Fruit fly (Drosophila melanogaster) whole organism, embryonic: ENCODE results near the gene CG12253.
A peak's percentile ranks its signal among the peaks of the same experiment; 100 is the strongest.

Experiments
- Adf1 ChIP-seq: fragments of 200-800 bp; sonication (Bioruptor generic); IDR thresholded peaks from 2 replicates; pipeline ENCODE4 v1.3.6; 2022; ENCODE audit warnings: missing biosample characterization, missing genetic modification characterization
- Blimp-1 ChIP-seq: fragments of 200-800 bp; sonication (Bioruptor generic); optimal IDR thresholded peaks from 3 replicates; lab custom pipeline; 2018; ENCODE audit warnings: missing biosample characterization, missing genetic modification characterization, mild to moderate bottlenecking, moderate library complexity, missing genetic modification reagents
- CG10431 ChIP-seq: fragments of 200-800 bp; sonication (Bioruptor generic); optimal IDR thresholded peaks from 3 replicates; lab custom pipeline; 2018; ENCODE audit warnings: missing biosample characterization, mild to moderate bottlenecking, missing genetic modification characterization
- CG11456 ChIP-seq: fragments of 200-800 bp; sonication (Bioruptor generic); IDR thresholded peaks from 3 replicates; pipeline ENCODE4 v1.3.6; 2022; ENCODE audit warnings: missing biosample characterization, missing genetic modification characterization
- CG12236 ChIP-seq: fragments of 200-800 bp; sonication (Bioruptor generic); optimal IDR thresholded peaks from 2 replicates; lab custom pipeline; 2016; ENCODE audit warnings: missing biosample characterization, missing genetic modification characterization
- CG12299 ChIP-seq: fragments of 200-800 bp; sonication (Bioruptor generic); optimal IDR thresholded peaks from 2 replicates; lab custom pipeline; 2018; ENCODE audit warnings: missing biosample characterization, mild to moderate bottlenecking, missing genetic modification characterization
- CG13296 ChIP-seq: fragments of 200-800 bp; sonication (Bioruptor generic); optimal IDR thresholded peaks from 3 replicates; lab custom pipeline; 2018; ENCODE audit warnings: missing biosample characterization, mild to moderate bottlenecking, missing genetic modification characterization
- CG15011 ChIP-seq: fragments of 200-800 bp; sonication (Bioruptor generic); optimal IDR thresholded peaks from 3 replicates; lab custom pipeline; 2018; ENCODE audit warnings: missing biosample characterization, mild to moderate bottlenecking, missing genetic modification characterization
- CG1529 ChIP-seq: fragments of 200-800 bp; sonication (Bioruptor generic); optimal IDR thresholded peaks from 3 replicates; lab custom pipeline; 2018; ENCODE audit warnings: missing biosample characterization, missing genetic modification characterization
- CG1602 ChIP-seq: fragments of 200-800 bp; sonication (Bioruptor generic); optimal IDR thresholded peaks from 3 replicates; lab custom pipeline; 2016; ENCODE audit warnings: missing biosample characterization, missing genetic modification characterization
- CG16779 ChIP-seq: fragments of 200-800 bp; sonication (Bioruptor generic); IDR thresholded peaks from 2 replicates; pipeline ENCODE4 v1.3.6; 2022; ENCODE audit warnings: missing biosample characterization, missing genetic modification characterization
- CG16863 ChIP-seq: fragments of 200-800 bp; sonication (Bioruptor generic); optimal IDR thresholded peaks from 3 replicates; lab custom pipeline; 2016; ENCODE audit warnings: missing biosample characterization, missing genetic modification characterization
- CG18262 ChIP-seq: fragments of 200-800 bp; optimal IDR thresholded peaks from 3 replicates; lab custom pipeline; 2019; ENCODE audit warnings: missing biosample characterization, mild to moderate bottlenecking, missing genetic modification characterization, moderate library complexity
- CG1832 ChIP-seq: fragments of 200-800 bp; sonication (Bioruptor generic); optimal IDR thresholded peaks from 2 replicates; lab custom pipeline; 2017; ENCODE audit warnings: missing biosample characterization, mild to moderate bottlenecking, missing genetic modification characterization, inconsistent platforms
- CG18476 ChIP-seq: fragments of 200-800 bp; sonication (Bioruptor generic); optimal IDR thresholded peaks from 2 replicates; lab custom pipeline; 2016; ENCODE audit warnings: missing biosample characterization, mild to moderate bottlenecking, missing genetic modification characterization
- CG2129 ChIP-seq: fragments of 200-800 bp; sonication (Bioruptor generic); IDR thresholded peaks from 2 replicates; pipeline ENCODE4 v1.3.6; 2022; ENCODE audit warnings: missing biosample characterization, missing genetic modification characterization; ENCODE audit not compliant: partially characterized antibody
- CG2202 ChIP-seq: fragments of 200-800 bp; sonication (Bioruptor generic); optimal IDR thresholded peaks from 2 replicates; lab custom pipeline; 2018; ENCODE audit warnings: missing biosample characterization, mild to moderate bottlenecking, missing genetic modification characterization
- CG32772 ChIP-seq: fragments of 200-800 bp; sonication (Bioruptor generic); IDR thresholded peaks from 2 replicates; pipeline ENCODE4 v1.3.6; 2022; ENCODE audit warnings: missing biosample characterization, missing genetic modification characterization
- CG34422 ChIP-seq: fragments of 200-800 bp; sonication (Bioruptor generic); IDR thresholded peaks from 3 replicates; pipeline ENCODE4 v1.3.6; 2022; ENCODE audit warnings: missing biosample characterization, missing genetic modification characterization
- CG3838 ChIP-seq: fragments of 200-800 bp; sonication (Bioruptor generic); optimal IDR thresholded peaks from 3 replicates; lab custom pipeline; 2016; ENCODE audit warnings: missing biosample characterization, missing genetic modification characterization
- CG6175 ChIP-seq: fragments of 200-800 bp; sonication (Bioruptor generic); IDR thresholded peaks from 3 replicates; pipeline ENCODE4 v1.3.6; 2022; ENCODE audit warnings: missing biosample characterization, missing genetic modification characterization
- CG6791 ChIP-seq: fragments of 200-800 bp; sonication (Bioruptor generic); IDR thresholded peaks from 3 replicates; pipeline ENCODE4 v1.3.6; 2022; ENCODE audit warnings: missing biosample characterization, missing genetic modification characterization; ENCODE audit not compliant: partially characterized antibody
- CG7745 ChIP-seq: fragments of 200-800 bp; sonication (Bioruptor generic); optimal IDR thresholded peaks from 2 replicates; lab custom pipeline; 2018; ENCODE audit warnings: missing biosample characterization, mild to moderate bottlenecking, missing genetic modification characterization, moderate library complexity
- CG8290 ChIP-seq, 3 experiments: fragments of 200-800 bp; sonication (Bioruptor generic); optimal IDR thresholded peaks; 2 replicates each; lab custom pipeline; 2016 to 2019; ENCODE audit warnings: missing biosample characterization in 3 of 3, missing genetic modification characterization in 3 of 3, mild to moderate bottlenecking in 2 of 3, moderate library complexity in 1 of 3
- CG9932 ChIP-seq: fragments of 200-800 bp; sonication (Bioruptor generic); IDR thresholded peaks from 2 replicates; pipeline ENCODE4 v1.3.6; 2022; ENCODE audit warnings: missing biosample characterization, missing genetic modification characterization
- ERR ChIP-seq: fragments of 200-800 bp; sonication (Bioruptor generic); optimal IDR thresholded peaks from 2 replicates; lab custom pipeline; 2016; ENCODE audit warnings: missing biosample characterization, missing genetic modification characterization
- Ets65A ChIP-seq: fragments of 200-800 bp; sonication (Bioruptor generic); peaks from one replicate; lab custom pipeline; 2016; ENCODE audit warnings: missing biosample characterization, missing genetic modification characterization
- Myb ChIP-seq: fragments of 200-800 bp; sonication (Bioruptor generic); optimal IDR thresholded peaks from 2 replicates; lab custom pipeline; 2016; ENCODE audit warnings: missing biosample characterization, missing genetic modification characterization
- Nf-YC ChIP-seq: fragments of 200-800 bp; optimal IDR thresholded peaks from 3 replicates; lab custom pipeline; 2019; ENCODE audit warnings: missing biosample characterization, mild to moderate bottlenecking, missing genetic modification characterization, moderate library complexity
- Rx ChIP-seq: fragments of 200-800 bp; sonication (Bioruptor generic); IDR thresholded peaks from 2 replicates; pipeline ENCODE4 v1.3.6; 2022; ENCODE audit warnings: missing biosample characterization, missing genetic modification characterization
- ab ChIP-seq: fragments of 200-800 bp; sonication (Bioruptor generic); optimal IDR thresholded peaks from 2 replicates; lab custom pipeline; 2016; ENCODE audit warnings: missing biosample characterization, missing genetic modification characterization
- ash1 ChIP-seq: fragments of 200-800 bp; sonication (Bioruptor generic); optimal IDR thresholded peaks from 2 replicates; lab custom pipeline; 2018; ENCODE audit warnings: missing biosample characterization, mild to moderate bottlenecking, missing genetic modification characterization
- dm ChIP-seq: fragments of 200-800 bp; sonication (Bioruptor generic); optimal IDR thresholded peaks from 3 replicates; lab custom pipeline; 2016; ENCODE audit warnings: missing biosample characterization, missing genetic modification characterization
- dmrt99B ChIP-seq: fragments of 200-800 bp; sonication (Bioruptor generic); optimal IDR thresholded peaks from 2 replicates; lab custom pipeline; 2018; ENCODE audit warnings: missing biosample characterization, mild to moderate bottlenecking, missing genetic modification characterization, moderate library complexity
- gsb-n ChIP-seq: fragments of 200-800 bp; sonication (Bioruptor generic); optimal IDR thresholded peaks from 3 replicates; lab custom pipeline; 2018; ENCODE audit warnings: missing biosample characterization, mild to moderate bottlenecking, missing genetic modification characterization
- gt ChIP-seq: fragments of 200-800 bp; sonication (Bioruptor generic); IDR thresholded peaks from 2 replicates; pipeline ENCODE4 v1.3.6; 2022; ENCODE audit warnings: missing biosample characterization, missing genetic modification characterization
- jumu ChIP-seq: fragments of 200-800 bp; sonication (Bioruptor generic); optimal IDR thresholded peaks from 3 replicates; lab custom pipeline; 2016; ENCODE audit warnings: missing biosample characterization, missing genetic modification characterization
- klu ChIP-seq: fragments of 200-800 bp; sonication (Bioruptor generic); IDR thresholded peaks from 2 replicates; pipeline ENCODE4 v1.3.6; 2022; ENCODE audit warnings: missing biosample characterization, missing genetic modification characterization
- maf-S ChIP-seq: fragments of 200-800 bp; sonication (Bioruptor generic); optimal IDR thresholded peaks from 2 replicates; lab custom pipeline; 2016; ENCODE audit warnings: missing biosample characterization, missing genetic modification characterization
- mam ChIP-seq: fragments of 200-800 bp; sonication (Bioruptor generic); optimal IDR thresholded peaks from 3 replicates; lab custom pipeline; 2016; ENCODE audit warnings: missing biosample characterization, missing genetic modification characterization
- mirr ChIP-seq: fragments of 200-800 bp; sonication (Bioruptor generic); optimal IDR thresholded peaks from 3 replicates; lab custom pipeline; 2018; ENCODE audit warnings: missing biosample characterization, mild to moderate bottlenecking, missing genetic modification characterization
- mld ChIP-seq: fragments of 200-800 bp; sonication (Bioruptor generic); IDR thresholded peaks from 3 replicates; pipeline ENCODE4 v1.3.6; 2022; ENCODE audit warnings: missing biosample characterization, missing genetic modification characterization; ENCODE audit not compliant: partially characterized antibody
- slp2 ChIP-seq: fragments of 200-800 bp; sonication (Bioruptor generic); optimal IDR thresholded peaks from 2 replicates; lab custom pipeline; 2016; ENCODE audit warnings: missing biosample characterization, missing genetic modification characterization
- tio ChIP-seq: fragments of 200-800 bp; sonication (Bioruptor generic); optimal IDR thresholded peaks from 2 replicates; lab custom pipeline; 2017; ENCODE audit warnings: missing biosample characterization, missing genetic modification characterization, inconsistent platforms
- trh ChIP-seq: fragments of 200-800 bp; sonication (Bioruptor generic); optimal IDR thresholded peaks from 2 replicates; lab custom pipeline; 2016; ENCODE audit warnings: missing biosample characterization, missing genetic modification characterization
- unc-4 ChIP-seq: fragments of 200-800 bp; sonication (Bioruptor generic); IDR thresholded peaks from 2 replicates; pipeline ENCODE4 v1.3.6; 2022; ENCODE audit warnings: missing biosample characterization, missing genetic modification characterization; ENCODE audit not compliant: partially characterized antibody
- usp ChIP-seq: fragments of >200 bp; optimal IDR thresholded peaks from 2 replicates; lab custom pipeline; 2017; ENCODE audit warnings: missing biosample characterization, missing genetic modification characterization
- wek ChIP-seq: fragments of 200-800 bp; sonication (Bioruptor generic); optimal IDR thresholded peaks from 3 replicates; lab custom pipeline; 2018; ENCODE audit warnings: missing biosample characterization, mild to moderate bottlenecking, missing genetic modification characterization, moderate library complexity
- wor ChIP-seq: fragments of 200-800 bp; sonication (Bioruptor generic); IDR thresholded peaks from 2 replicates; pipeline ENCODE4 v1.3.6; 2022; ENCODE audit warnings: missing biosample characterization, missing genetic modification characterization
- zf30C ChIP-seq: fragments of 200-800 bp; sonication (Bioruptor generic); optimal IDR thresholded peaks from 3 replicates; lab custom pipeline; 2018; ENCODE audit warnings: missing biosample characterization, mild to moderate bottlenecking, missing genetic modification characterization
- zfh2 ChIP-seq: fragments of 200-800 bp; sonication (Bioruptor generic); optimal IDR thresholded peaks from 2 replicates; lab custom pipeline; 2016; ENCODE audit warnings: missing biosample characterization, missing genetic modification characterization

Gene CG12253

dm6 chr2L:11010999-11011398 is 23.4 kb downstream of the CG12253 start, which contains the start of the genes Art8 and dUTPase (continued):
- TF ChIP-seq unc-4 (GFP tag; lab: Robert Waterston, UW), result peak; percentile 93
- TF ChIP-seq CG34422 (GFP tag; lab: Robert Waterston, UW), result peak; percentile 67; the same call in 2 of the 3 replicates
- TF ChIP-seq zfh2 (GFP tag; lab: Kevin White, UChicago), result peak; percentile 53
- peak; percentile 42; the same call in 1 of the 2 replicates for TF ChIP-seq CG32772
- peak; percentile 91 for TF ChIP-seq Nf-YC (tag; lab: Kevin White, UChicago)
- TF ChIP-seq CG16863 (GFP tag; lab: Kevin White, UChicago), result peak; percentile 32
- TF ChIP-seq CG2202 (tag; lab: Kevin White, UChicago), result peak; percentile 49
- TF ChIP-seq usp (GFP tag; lab: Kevin White, UChicago), result no peak
- peak; percentile 29 for TF ChIP-seq slp2 (GFP tag; lab: Kevin White, UChicago)
- TF ChIP-seq maf-S (GFP tag; lab: Kevin White, UChicago), result peak; percentile 3
- TF ChIP-seq CG15011 (GFP tag; lab: Kevin White, UChicago), result peak; percentile 5
- TF ChIP-seq klu (GFP tag; lab: Robert Waterston, UW), result peak; percentile 22; the same call in 1 of the 2 replicates
- peak; percentile 94 for TF ChIP-seq Ets65A (GFP tag; lab: Kevin White, UChicago)
- TF ChIP-seq CG8290 (GFP tag; optimal IDR thresholded peaks at IDR 0.05; lab: Kevin White, UChicago), result peak; percentile 70
- TF ChIP-seq CG8290 (tag; optimal IDR thresholded peaks at IDR 0.05; lab: Kevin White, UChicago), result no peak
- TF ChIP-seq CG11456 (GFP tag; lab: Robert Waterston, UW), result 0 out of 3 replicates have a peak, but pooled peaks have one; percentile 23
- no peak for TF ChIP-seq CG3838
- no peak for TF ChIP-seq CG12236 (GFP tag; lab: Kevin White, UChicago)
- peak; percentile 48 for TF ChIP-seq wor (GFP tag; lab: Robert Waterston, UW)
- no peak for TF ChIP-seq CG1832 (GFP tag; lab: Kevin White, UChicago)
- TF ChIP-seq CG12299 (tag; lab: Kevin White, UChicago), result peak; percentile 51
- TF ChIP-seq dmrt99B (tag; lab: Kevin White, UChicago), result no peak
- no peak for TF ChIP-seq CG7745 (tag; lab: Kevin White, UChicago)
- TF ChIP-seq CG9932, result peak; percentile 85
- peak; percentile 53 for TF ChIP-seq tio (GFP tag; lab: Kevin White, UChicago)
- TF ChIP-seq wek, result no peak
- TF ChIP-seq CG6175 (GFP tag; lab: Robert Waterston, UW), result no peak
- TF ChIP-seq Adf1 (GFP tag; lab: Robert Waterston, UW), result peak; percentile 23
- TF ChIP-seq zf30C, result no peak
- TF ChIP-seq CG6791, result peak; percentile 82
- no peak for TF ChIP-seq ERR (GFP tag; lab: Kevin White, UChicago)
- no peak for TF ChIP-seq CG16779 (GFP tag; lab: Robert Waterston, UW)
- peak; percentile 63 for TF ChIP-seq dm (GFP tag; lab: Kevin White, UChicago)
- no peak for TF ChIP-seq Blimp-1
- TF ChIP-seq ab (GFP tag; lab: Kevin White, UChicago), result no peak
- no peak for TF ChIP-seq jumu (GFP tag; lab: Kevin White, UChicago)
- TF ChIP-seq CG18262, result peak; percentile 75
- TF ChIP-seq CG1529 (GFP tag; lab: Kevin White, UChicago), result peak; percentile 9
- peak; percentile 89 for TF ChIP-seq CG2129 (GFP tag; lab: Robert Waterston, UW)
- TF ChIP-seq mld (GFP tag; lab: Robert Waterston, UW), result peak; percentile 46; the same call in 1 of the 3 replicates
- peak; percentile 46 for TF ChIP-seq mam (GFP tag; lab: Kevin White, UChicago)
- TF ChIP-seq CG10431, result no peak
- no peak for TF ChIP-seq ash1 (GFP tag; lab: Kevin White, UChicago)
- peak; percentile 48 for TF ChIP-seq CG13296 (GFP tag; lab: Kevin White, UChicago)
- TF ChIP-seq CG1602 (GFP tag; lab: Kevin White, UChicago), result peak; percentile 74
- TF ChIP-seq Rx (GFP tag; lab: Robert Waterston, UW), result no peak
- TF ChIP-seq trh (GFP tag; lab: Kevin White, UChicago), result peak; percentile 4
- no peak for TF ChIP-seq gt (GFP tag; lab: Robert Waterston, UW)
- TF ChIP-seq CG18476 (GFP tag; lab: Kevin White, UChicago), result peak; percentile 51
- peak; percentile 80 for TF ChIP-seq Myb (GFP tag; lab: Kevin White, UChicago)
- TF ChIP-seq mirr (GFP tag; lab: Kevin White, UChicago), result no peak
- peak; percentile 75 for TF ChIP-seq gsb-n
